1 fruit fly cellular context compared by ENCODE assay signal in the genomic region with DNA sequence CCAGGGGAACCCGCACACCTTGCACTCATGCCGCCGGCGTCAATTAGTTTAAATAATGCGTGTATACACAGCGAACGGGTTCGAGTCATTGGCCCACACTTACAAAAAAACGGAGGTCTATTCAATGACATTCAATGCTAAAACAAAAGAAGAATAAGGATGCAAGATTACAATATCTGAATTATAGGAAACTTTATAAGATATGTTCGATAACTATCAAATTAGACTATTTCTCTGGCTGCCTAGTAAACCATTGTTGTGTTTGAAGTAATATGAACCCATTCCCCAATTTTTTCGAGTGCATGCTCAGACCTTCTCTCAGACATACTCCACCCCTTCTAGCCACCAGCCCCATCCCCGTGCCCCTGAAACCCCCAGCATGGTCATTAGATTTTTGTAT.
TF ChIP-seq lines count a peak whose summit lies in the region.

No protein-coding gene starts in this region.

TF ChIP-seq in whole organism, embryonic, 481 proteins besides CTCF, POLR2A, EP300 and RAD21 (continued from another document and continues in another):
- TF ChIP-seq lov (optimal IDR thresholded peaks at IDR 0.05; lab: Kevin White, UChicago) (no peak), lov (GFP tag; IDR thresholded peaks at IDR 0.05; lab: Robert Waterston, UW) (no peak), CG12942 (GFP tag; optimal IDR thresholded peaks at IDR 0.05; lab: Kevin White, UChicago) (no peak), Taf1 (GFP tag; IDR thresholded peaks at IDR 0.05; lab: Robert Waterston, UW) (no peak), nerfin-2 (GFP tag; IDR thresholded peaks at IDR 0.05; lab: Robert Waterston, UW; ENCODE audit: partially characterized antibody) (no peak), twi (tag; optimal IDR thresholded peaks at IDR 0.05; lab: Kevin White, UChicago) (no peak), nom (GFP tag; optimal IDR thresholded peaks at IDR 0.05; lab: Kevin White, UChicago) (no peak), CG34224 (GFP tag; IDR thresholded peaks at IDR 0.05; lab: Robert Waterston, UW; ENCODE audit: partially characterized antibody) (no peak), CG14441 (GFP tag; IDR thresholded peaks at IDR 0.05; lab: Robert Waterston, UW) (no peak), Bteb2 (GFP tag; optimal IDR thresholded peaks at IDR 0.05; lab: Kevin White, UChicago) (no peak), CG14710 (tag; optimal IDR thresholded peaks at IDR 0.05; lab: Kevin White, UChicago) (peak; percentile 23), CG16815 (GFP tag; optimal IDR thresholded peaks at IDR 0.05; lab: Kevin White, UChicago) (no peak), CG4820 (GFP tag; optimal IDR thresholded peaks at IDR 0.05; lab: Kevin White, UChicago) (peak; percentile 4), CG7786 (GFP tag; optimal IDR thresholded peaks at IDR 0.05; lab: Kevin White, UChicago) (no peak), dmrt99B (tag; optimal IDR thresholded peaks at IDR 0.05; lab: Kevin White, UChicago) (peak; percentile 8), H15 (GFP tag; IDR thresholded peaks at IDR 0.05; lab: Robert Waterston, UW) (no peak), HLH4C (GFP tag; IDR thresholded peaks at IDR 0.05; lab: Robert Waterston, UW; ENCODE audit: partially characterized antibody) (no peak), CG3163 (GFP tag; optimal IDR thresholded peaks at IDR 0.05; lab: Kevin White, UChicago) (no peak), Rx (GFP tag; IDR thresholded peaks at IDR 0.05; lab: Robert Waterston, UW) (no peak), CG14667 (GFP tag; IDR thresholded peaks at IDR 0.05; lab: Robert Waterston, UW) (no peak), trem (tag; optimal IDR thresholded peaks at IDR 0.05; lab: Kevin White, UChicago) (no peak), stc (GFP tag; IDR thresholded peaks at IDR 0.05; lab: Robert Waterston, UW) (no peak), Sin3A (optimal IDR thresholded peaks at IDR 0.05; lab: Kevin White, UChicago) (no peak), Pdp1 (GFP tag; optimal IDR thresholded peaks at IDR 0.05; lab: Kevin White, UChicago) (no peak), sc (optimal IDR thresholded peaks at IDR 0.05; lab: Kevin White, UChicago) (no peak), sc (GFP tag; optimal IDR thresholded peaks at IDR 0.05; lab: Kevin White, UChicago) (no peak), chm (GFP tag; IDR thresholded peaks at IDR 0.05; lab: Robert Waterston, UW) (no peak), hkb (optimal IDR thresholded peaks at IDR 0.05; lab: Kevin White, UChicago) (no peak), hkb (GFP tag; IDR thresholded peaks at IDR 0.05; lab: Robert Waterston, UW) (no peak), Mad (GFP tag; optimal IDR thresholded peaks at IDR 0.05; lab: Kevin White, UChicago) (no peak), ssp (GFP tag; IDR thresholded peaks at IDR 0.05; lab: Robert Waterston, UW) (peak; percentile 5; the same call in 1 of the 2 replicates), CG17186 (GFP tag; optimal IDR thresholded peaks at IDR 0.05; lab: Kevin White, UChicago) (no peak), gem (tag; optimal IDR thresholded peaks at IDR 0.05; lab: Kevin White, UChicago) (peak; percentile 42), CG5245 (GFP tag; optimal IDR thresholded peaks at IDR 0.05; lab: Kevin White, UChicago) (peak; percentile 7), CG12155 (GFP tag; optimal IDR thresholded peaks at IDR 0.05; lab: Kevin White, UChicago) (no peak), Hmr (GFP tag; optimal IDR thresholded peaks at IDR 0.05; lab: Kevin White, UChicago) (no peak), CG12071 (GFP tag; optimal IDR thresholded peaks at IDR 0.05; lab: Kevin White, UChicago) (no peak), ttk (GFP tag; IDR thresholded peaks at IDR 0.05; lab: Robert Waterston, UW) (no peak), CG18262 (tag; optimal IDR thresholded peaks at IDR 0.05; lab: Kevin White, UChicago) (peak; percentile 39), sens (GFP tag; lab: Kevin White, UChicago) (peak; percentile 48), Drgx (GFP tag; IDR thresholded peaks at IDR 0.05; lab: Robert Waterston, UW) (0 out of 2 replicates have a peak, but pooled peaks have one; percentile 13), pita (GFP tag; optimal IDR thresholded peaks at IDR 0.05; lab: Kevin White, UChicago) (no peak), Camta (GFP tag; optimal IDR thresholded peaks at IDR 0.05; lab: Kevin White, UChicago) (no peak), CG9215 (GFP tag; IDR thresholded peaks at IDR 0.05; lab: Robert Waterston, UW) (no peak), Sry-β (GFP tag; optimal IDR thresholded peaks at IDR 0.05; lab: Kevin White, UChicago) (no peak), ATbp (GFP tag; optimal IDR thresholded peaks at IDR 0.05; lab: Kevin White, UChicago) (peak; percentile 26), CG4854 (GFP tag; optimal IDR thresholded peaks at IDR 0.05; lab: Kevin White, UChicago) (no peak), B-H2 (GFP tag; optimal IDR thresholded peaks at IDR 0.05; lab: Kevin White, UChicago) (no peak), dan (GFP tag; IDR thresholded peaks at IDR 0.05; lab: Robert Waterston, UW) (no peak), az2 (GFP tag; optimal IDR thresholded peaks at IDR 0.05; lab: Kevin White, UChicago) (no peak), Ets65A (GFP tag; lab: Kevin White, UChicago) (no peak), ind (GFP tag; optimal IDR thresholded peaks at IDR 0.05; lab: Kevin White, UChicago) (no peak), CG17829 (tag; optimal IDR thresholded peaks at IDR 0.05; lab: Kevin White, UChicago) (peak; percentile 14), al (GFP tag; IDR thresholded peaks at IDR 0.05; lab: Robert Waterston, UW) (no peak), pfk (GFP tag; optimal IDR thresholded peaks at IDR 0.05; lab: Kevin White, UChicago) (no peak), Tbp (GFP tag; optimal IDR thresholded peaks at IDR 0.05; lab: Kevin White, UChicago) (no peak), CHES-1-like (GFP tag; optimal IDR thresholded peaks at IDR 0.05; lab: Kevin White, UChicago) (no peak), Oli (tag; optimal IDR thresholded peaks at IDR 0.05; lab: Kevin White, UChicago) (peak; percentile 16), CG1529 (GFP tag; optimal IDR thresholded peaks at IDR 0.05; lab: Kevin White, UChicago) (no peak), bbx (GFP tag; IDR thresholded peaks at IDR 0.05; lab: Robert Waterston, UW; ENCODE audit: partially characterized antibody) (no peak), lola (GFP tag; optimal IDR thresholded peaks at IDR 0.05; lab: Kevin White, UChicago) (peak in 1 of 3 experiments; percentile 20), tna (GFP tag; IDR thresholded peaks at IDR 0.05; lab: Robert Waterston, UW; ENCODE audit: partially characterized antibody) (no peak), CG15601 (tag; optimal IDR thresholded peaks at IDR 0.05; lab: Kevin White, UChicago) (no peak), Xrp1 (GFP tag; IDR thresholded peaks at IDR 0.05; lab: Robert Waterston, UW) (peak; percentile 52; the same call in 1 of the 2 replicates), grn (GFP tag; optimal IDR thresholded peaks at IDR 0.05; lab: Kevin White, UChicago) (no peak), CG2202 (tag; optimal IDR thresholded peaks at IDR 0.05; lab: Kevin White, UChicago) (peak; percentile 29), Vsx1 (GFP tag; optimal IDR thresholded peaks at IDR 0.05; lab: Kevin White, UChicago) (no peak), wek (GFP tag; optimal IDR thresholded peaks at IDR 0.05; lab: Kevin White, UChicago) (no peak), Deaf1 (tag; optimal IDR thresholded peaks at IDR 0.05; lab: Kevin White, UChicago) (no peak), CG10979 (tag; optimal IDR thresholded peaks at IDR 0.05; lab: Kevin White, UChicago) (peak; percentile 58), unc-4 (GFP tag; IDR thresholded peaks at IDR 0.05; lab: Robert Waterston, UW; ENCODE audit: partially characterized antibody) (no peak), tap (tag; optimal IDR thresholded peaks at IDR 0.05; lab: Kevin White, UChicago) (no peak), cas (GFP tag; IDR thresholded peaks at IDR 0.05; lab: Robert Waterston, UW) (no peak), Ssrp (tag; optimal IDR thresholded peaks at IDR 0.05; lab: Kevin White, UChicago) (peak; percentile 0), CG18011 (GFP tag; optimal IDR thresholded peaks at IDR 0.05; lab: Kevin White, UChicago) (no peak), Dek (tag; optimal IDR thresholded peaks at IDR 0.05; lab: Kevin White, UChicago) (no peak), CG43689 (GFP tag; IDR thresholded peaks at IDR 0.05; lab: Robert Waterston, UW) (no peak), CG6683 (GFP tag; optimal IDR thresholded peaks at IDR 0.05; lab: Kevin White, UChicago) (no peak), lbe (GFP tag; optimal IDR thresholded peaks at IDR 0.05; lab: Kevin White, UChicago) (no peak), org-1 (GFP tag; optimal IDR thresholded peaks at IDR 0.05; lab: Kevin White, UChicago) (no peak), GATAe (GFP tag; conservative IDR thresholded peaks at IDR 0.05; lab: Robert Waterston, UW) (no peak), CG10321 (GFP tag; IDR thresholded peaks at IDR 0.05; lab: Robert Waterston, UW) (no peak), dmrt11E (tag; optimal IDR thresholded peaks at IDR 0.05; lab: Kevin White, UChicago) (peak; percentile 53), caup (GFP tag; optimal IDR thresholded peaks at IDR 0.05; lab: Kevin White, UChicago; ENCODE audit: severe bottlenecking) (no peak), CG30020 (tag; optimal IDR thresholded peaks at IDR 0.05; lab: Kevin White, UChicago) (no peak), h (optimal IDR thresholded peaks at IDR 0.05; lab: Kevin White, UChicago) (no peak), ac (GFP tag; optimal IDR thresholded peaks at IDR 0.05; lab: Kevin White, UChicago) (no peak), YL-1 (GFP tag; optimal IDR thresholded peaks at IDR 0.05; lab: Kevin White, UChicago) (no peak), CG13287 (GFP tag; IDR thresholded peaks at IDR 0.05; lab: Robert Waterston, UW; ENCODE audit: partially characterized antibody) (no peak), CG2712 (tag; optimal IDR thresholded peaks at IDR 0.05; lab: Kevin White, UChicago) (peak; percentile 36), slp2 (GFP tag; optimal IDR thresholded peaks at IDR 0.05; lab: Kevin White, UChicago) (no peak), stwl (tag; optimal IDR thresholded peaks at IDR 0.05; lab: Kevin White, UChicago) (no peak), CG31441 (GFP tag; IDR thresholded peaks at IDR 0.05; lab: Robert Waterston, UW) (no peak), ftz-f1 (GFP tag; optimal IDR thresholded peaks at IDR 0.05; lab: Kevin White, UChicago) (no peak), CG10366 (GFP tag; IDR thresholded peaks at IDR 0.05; lab: Robert Waterston, UW) (no peak; the same call in 1 of the 2 replicates), CG10959 (GFP tag; IDR thresholded peaks at IDR 0.05; lab: Robert Waterston, UW) (no peak), Awh (GFP tag; IDR thresholded peaks at IDR 0.05; lab: Robert Waterston, UW) (no peak), slbo (GFP tag; IDR thresholded peaks at IDR 0.05; lab: Robert Waterston, UW) (no peak), CG11723 (GFP tag; optimal IDR thresholded peaks at IDR 0.05; lab: Kevin White, UChicago) (no peak), klu (GFP tag; IDR thresholded peaks at IDR 0.05; lab: Robert Waterston, UW) (no peak), CG11504 (tag; optimal IDR thresholded peaks at IDR 0.05; lab: Kevin White, UChicago) (peak; percentile 34), kay (GFP tag; optimal IDR thresholded peaks at IDR 0.05; lab: Kevin White, UChicago) (no peak), CG8924 (tag; optimal IDR thresholded peaks at IDR 0.05; lab: Kevin White, UChicago) (peak; percentile 22), CG17385 (GFP tag; optimal IDR thresholded peaks at IDR 0.05; lab: Kevin White, UChicago) (no peak), CG9727 (GFP tag; optimal IDR thresholded peaks at IDR 0.05; lab: Kevin White, UChicago) (no peak), phol (tag; optimal IDR thresholded peaks at IDR 0.05; lab: Kevin White, UChicago) (peak; percentile 26), CG17802 (tag; optimal IDR thresholded peaks at IDR 0.05; lab: Kevin White, UChicago) (no peak), sim (GFP tag; IDR thresholded peaks at IDR 0.05; lab: Robert Waterston, UW) (no peak), repo (GFP tag; optimal IDR thresholded peaks at IDR 0.05; lab: Kevin White, UChicago) (no peak), Asciz (GFP tag; optimal IDR thresholded peaks at IDR 0.05; lab: Kevin White, UChicago) (peak; percentile 20), sqz (GFP tag; optimal IDR thresholded peaks at IDR 0.05; lab: Kevin White, UChicago) (no peak), gce (GFP tag; IDR thresholded peaks at IDR 0.05; lab: Robert Waterston, UW) (no peak), danr (GFP tag; IDR thresholded peaks at IDR 0.05; lab: Robert Waterston, UW) (no peak), pnt (GFP tag; optimal IDR thresholded peaks at IDR 0.05; lab: Kevin White, UChicago) (no peak), NfI (GFP tag; optimal IDR thresholded peaks at IDR 0.05; lab: Kevin White, UChicago) (no peak), B-H1 (GFP tag; IDR thresholded peaks at IDR 0.05; lab: Robert Waterston, UW) (no peak), tx (GFP tag; optimal IDR thresholded peaks at IDR 0.05; lab: Kevin White, UChicago) (no peak), Mes4 (GFP tag; optimal IDR thresholded peaks at IDR 0.05; lab: Kevin White, UChicago) (no peak), row (GFP tag; IDR thresholded peaks at IDR 0.05; lab: Robert Waterston, UW) (peak; percentile 41; the same call in 1 of the 3 replicates), pum (GFP tag; optimal IDR thresholded peaks at IDR 0.05; lab: Kevin White, UChicago) (no peak), CG6765 (GFP tag; optimal IDR thresholded peaks at IDR 0.05; lab: Kevin White, UChicago) (no peak), CG8089 (GFP tag; optimal IDR thresholded peaks at IDR 0.05; lab: Kevin White, UChicago) (no peak), CG4360 (GFP tag; IDR thresholded peaks at IDR 0.05; lab: Robert Waterston, UW) (no peak), Ptx1 (GFP tag; IDR thresholded peaks at IDR 0.05; lab: Robert Waterston, UW) (no peak), psq (GFP tag; optimal IDR thresholded peaks at IDR 0.05; lab: Kevin White, UChicago) (no peak), Max (GFP tag; optimal IDR thresholded peaks at IDR 0.05; lab: Kevin White, UChicago) (no peak), CG12659 (GFP tag; optimal IDR thresholded peaks at IDR 0.05; lab: Kevin White, UChicago) (no peak), PHDP (tag; optimal IDR thresholded peaks at IDR 0.05; lab: Kevin White, UChicago) (no peak), zf30C (GFP tag; optimal IDR thresholded peaks at IDR 0.05; lab: Kevin White, UChicago) (peak; percentile 13), Antp (GFP tag; optimal IDR thresholded peaks at IDR 0.05; lab: Kevin White, UChicago) (no peak), tio (GFP tag; optimal IDR thresholded peaks at IDR 0.05; lab: Kevin White, UChicago) (no peak), abd-A (tag; optimal IDR thresholded peaks at IDR 0.05; lab: Kevin White, UChicago) (no peak), shn (GFP tag; optimal IDR thresholded peaks at IDR 0.05; lab: Kevin White, UChicago) (no peak), CG16779 (GFP tag; IDR thresholded peaks at IDR 0.05; lab: Robert Waterston, UW) (no peak), CG1603 (tag; optimal IDR thresholded peaks at IDR 0.05; lab: Kevin White, UChicago) (peak; percentile 12)
